Worm (Caenorhabditis elegans): ENCODE measurements around the gene gex-3.

The gex-3 gene

ce11 chrIV:12456613-12457012 is 52.4 kb downstream of the gex-3 start, which contains the start of gene C25G4.7:
C25G4.7 (plus strand) TSS chrIV:12456913.
- no peak for TF ChIP-seq sup-37 (GFP tag; optimal IDR thresholded peaks at IDR 0.05)
- TF ChIP-seq hlh-4 (tag; optimal IDR thresholded peaks at IDR 0.05): no peak
